Worm (Caenorhabditis elegans) whole organism, L3 larva: ENCODE measurements around the gene col-148.

ENCODE experiments used
- R02D3.7 ChIP-seq: fragments of 150-350 bp; optimal IDR thresholded peaks from 2 replicates; lab custom pipeline; 2014; ENCODE audit warnings: missing biosample characterization, missing genetic modification characterization
- aly-2 ChIP-seq: fragments of 150-350 bp; optimal IDR thresholded peaks from 2 replicates; lab custom pipeline; 2014; ENCODE audit warnings: missing biosample characterization, missing genetic modification characterization
- ama-1 ChIP-seq: fragments of 150-350 bp; optimal IDR thresholded peaks from 2 replicates; lab custom pipeline; 2018
- ceh-16 ChIP-seq: sonication (generic microtip); optimal IDR thresholded peaks from 2 replicates; lab custom pipeline; 2017; ENCODE audit warnings: missing biosample characterization, missing genetic modification characterization
- hmg-11 ChIP-seq: sonication (generic microtip); optimal IDR thresholded peaks from 2 replicates; lab custom pipeline; 2016; ENCODE audit warnings: missing genetic modification characterization, missing compliant biosample characterization
- jun-1 ChIP-seq: fragments of 150-350 bp; optimal IDR thresholded peaks from 2 replicates; lab custom pipeline; 2014; ENCODE audit warnings: missing biosample characterization, missing genetic modification reagents, missing genetic modification characterization
- lin-39 ChIP-seq: fragments of 150-350 bp; optimal IDR thresholded peaks from 2 replicates; lab custom pipeline; 2018; ENCODE audit warnings: missing biosample characterization, missing genetic modification reagents, missing genetic modification characterization
- nfya-1 ChIP-seq: sonication (generic microtip); optimal IDR thresholded peaks from 2 replicates; lab custom pipeline; 2017; ENCODE audit warnings: missing genetic modification characterization, mild to moderate bottlenecking, missing compliant biosample characterization, antibody characterized with exemption, moderate library complexity; ENCODE audit not compliant: insufficient read depth
- nhr-12 ChIP-seq: fragments of 150-350 bp; optimal IDR thresholded peaks from 2 replicates; lab custom pipeline; 2014; ENCODE audit warnings: missing biosample characterization, missing genetic modification characterization
- nhr-237 ChIP-seq: fragments of 150-350 bp; optimal IDR thresholded peaks from 2 replicates; lab custom pipeline; 2014; ENCODE audit warnings: missing biosample characterization, missing genetic modification characterization
- nhr-76 ChIP-seq: fragments of 150-350 bp; sonication (generic microtip); optimal IDR thresholded peaks from 5 replicates; lab custom pipeline; 2014; ENCODE audit warnings: missing biosample characterization, missing genetic modification characterization
- pha-4 ChIP-seq: fragments of 150-350 bp; optimal IDR thresholded peaks from 2 replicates; lab custom pipeline; 2014; ENCODE audit warnings: missing biosample characterization, missing genetic modification reagents, missing genetic modification characterization
- pqm-1 ChIP-seq: fragments of 150-350 bp; optimal IDR thresholded peaks from 2 replicates; lab custom pipeline; 2017; ENCODE audit warnings: missing biosample characterization, missing genetic modification characterization, inconsistent platforms

- TF ChIP-seq ceh-16 (tag; lab: Kevin White, UChicago) (no peak), hmg-11 (tag; lab: Kevin White, UChicago) (peak; percentile 4), ama-1 (lab: Kevin White, UChicago) (no peak), nhr-12 (tag; lab: Kevin White, UChicago) (no peak), nhr-237 (tag; lab: Kevin White, UChicago) (no peak), aly-2 (tag; lab: Kevin White, UChicago) (no peak), pha-4 (peak; percentile 1), nfya-1 (tag; lab: Kevin White, UChicago) (no peak), pqm-1 (tag; lab: Kevin White, UChicago) (peak; percentile 77), lin-39 (tag; lab: Kevin White, UChicago) (no peak), jun-1 (tag; lab: Kevin White, UChicago) (no peak), R02D3.7 (tag; lab: Kevin White, UChicago) (no peak), nhr-76 (tag; lab: Kevin White, UChicago) (no peak)
Measured at ce11 chrV:10248255-10248979, 6.9 kb downstream of the col-148 start, which contains the start of gene akt-1.
